Worm (Caenorhabditis elegans): Measurements from ENCODE around the gene F32D8.12.

- TF ChIP-seq sea-1 (GFP tag; conservative IDR thresholded peaks at IDR 0.05) (no peak), aly-1 (tag; optimal IDR thresholded peaks at IDR 0.05) (no peak)
Observed at ce11 chrV:10859775-10860174, 31.1 kb downstream of the F32D8.12 start.
